Fruit fly (Drosophila melanogaster) whole organism, pupa: Measurements from ENCODE around the gene Gr28a.

Experiments
- CG12605 ChIP-seq: fragments of 200-800 bp; sonication (Bioruptor generic); IDR thresholded peaks from 2 replicates; pipeline ENCODE4 v1.3.6; 2022; ENCODE audit warnings: missing biosample characterization, missing genetic modification characterization
- CG14655 ChIP-seq: fragments of 200-800 bp; sonication (Bioruptor generic); optimal IDR thresholded peaks from 3 replicates; lab custom pipeline; 2017; ENCODE audit warnings: mild to moderate bottlenecking, missing biosample characterization, missing genetic modification reagents, missing genetic modification characterization
- CG15710 ChIP-seq: fragments of 200-800 bp; sonication (Bioruptor generic); optimal IDR thresholded peaks from 2 replicates; lab custom pipeline; 2018; ENCODE audit warnings: missing biosample characterization, mild to moderate bottlenecking, missing genetic modification characterization, moderate library complexity
- CG17806 ChIP-seq: fragments of 200-800 bp; sonication (Bioruptor generic); optimal IDR thresholded peaks from 2 replicates; lab custom pipeline; 2018; ENCODE audit warnings: missing biosample characterization, mild to moderate bottlenecking, missing genetic modification characterization, moderate library complexity
- CG32121 ChIP-seq: fragments of 200-800 bp; sonication (Bioruptor generic); IDR thresholded peaks from 2 replicates; pipeline ENCODE4 v1.3.6; 2022; ENCODE audit warnings: missing biosample characterization, missing genetic modification characterization
- CG8159 ChIP-seq: fragments of 200-800 bp; sonication (Bioruptor generic); optimal IDR thresholded peaks from 3 replicates; lab custom pipeline; 2018; ENCODE audit warnings: missing biosample characterization, mild to moderate bottlenecking, missing genetic modification characterization, moderate library complexity
- CG8301 ChIP-seq: fragments of 200-800 bp; sonication (Bioruptor generic); optimal IDR thresholded peaks from 2 replicates; lab custom pipeline; 2018; ENCODE audit warnings: missing biosample characterization, mild to moderate bottlenecking, missing genetic modification characterization
- CG9948 ChIP-seq: fragments of 200-800 bp; sonication (Bioruptor generic); optimal IDR thresholded peaks from 2 replicates; lab custom pipeline; 2018; ENCODE audit warnings: missing biosample characterization, mild to moderate bottlenecking, missing genetic modification characterization, moderate library complexity
- D1 ChIP-seq: fragments of 200-800 bp; sonication (Bioruptor generic); optimal IDR thresholded peaks from 2 replicates; lab custom pipeline; 2018; ENCODE audit warnings: missing biosample characterization, mild to moderate bottlenecking, missing genetic modification characterization, moderate library complexity
- Pif1A ChIP-seq: fragments of 200-800 bp; sonication (Bioruptor generic); optimal IDR thresholded peaks from 3 replicates; lab custom pipeline; 2016; ENCODE audit warnings: missing biosample characterization, missing genetic modification characterization
- Snoo ChIP-seq: fragments of 200-800 bp; sonication (Bioruptor generic); optimal IDR thresholded peaks from 3 replicates; lab custom pipeline; 2017; ENCODE audit warnings: missing biosample characterization, mild to moderate bottlenecking, missing genetic modification characterization, inconsistent platforms

dm6 chr2L:7474404-7474803 is 20.4 kb upstream of the Gr28a start, which contains the start of gene CG6441:
- TF ChIP-seq CG15710 (tag; lab: Kevin White, UChicago) (no peak), Pif1A (no peak), D1 (tag; lab: Kevin White, UChicago) (no peak), CG14655 (no peak), CG8159 (tag; lab: Kevin White, UChicago) (no peak), CG17806 (no peak), CG32121 (GFP tag; lab: Robert Waterston, UW) (no peak), CG8301 (tag; lab: Kevin White, UChicago) (no peak), Snoo (tag; lab: Kevin White, UChicago) (no peak), CG9948 (no peak), CG12605 (GFP tag; lab: Robert Waterston, UW) (no peak)
